Worm (Caenorhabditis elegans) whole organism, young adult: Measurements from ENCODE around the gene fipr-6.

Experiments
- B0035.1 ChIP-seq: sonication (generic microtip); optimal IDR thresholded peaks from 2 replicates; lab custom pipeline; 2016; ENCODE audit warnings: missing genetic modification characterization, mild to moderate bottlenecking, missing compliant biosample characterization, missing genotype, missing genetic modification reagents
- B0261.1 ChIP-seq: sonication (generic microtip); optimal IDR thresholded peaks from 2 replicates; lab custom pipeline; 2016; ENCODE audit warnings: mild to moderate bottlenecking, missing genetic modification characterization, moderate library complexity, missing compliant biosample characterization
- B0336.3 ChIP-seq: fragments of 200-800 bp; sonication (Bioruptor generic); IDR thresholded peaks from 2 replicates; pipeline ENCODE4 v1.3.6; 2022; ENCODE audit warnings: missing genetic modification characterization, missing compliant biosample characterization
- F10E7.11 ChIP-seq: sonication (generic microtip); optimal IDR thresholded peaks from 2 replicates; lab custom pipeline; 2017; ENCODE audit warnings: mild to moderate bottlenecking, missing genetic modification characterization, moderate library complexity, missing compliant biosample characterization
- F22D6.2 ChIP-seq: sonication (generic microtip); optimal IDR thresholded peaks from 2 replicates; lab custom pipeline; 2016; ENCODE audit warnings: mild to moderate bottlenecking, missing genetic modification characterization, missing compliant biosample characterization
- F23B12.7 ChIP-seq: sonication (generic microtip); optimal IDR thresholded peaks from 2 replicates; lab custom pipeline; 2017; ENCODE audit warnings: missing genetic modification characterization, mild to moderate bottlenecking, missing compliant biosample characterization, antibody characterized with exemption, moderate library complexity; ENCODE audit not compliant: insufficient read depth
- F49E8.2 ChIP-seq: sonication (generic microtip); optimal IDR thresholded peaks from 3 replicates; lab custom pipeline; 2017; ENCODE audit warnings: missing genetic modification characterization, mild to moderate bottlenecking, missing compliant biosample characterization, antibody characterized with exemption, moderate library complexity; ENCODE audit not compliant: insufficient read depth
- Y53G8AR.9 ChIP-seq: fragments of 200-800 bp; sonication (Bioruptor generic); conservative IDR thresholded peaks from 2 replicates; pipeline ENCODE4 v1.3.6; 2022; ENCODE audit warnings: missing genetic modification reagents, missing genetic modification characterization, missing compliant biosample characterization
- Y56A3A.18 ChIP-seq: fragments of 200-800 bp; sonication (Bioruptor generic); IDR thresholded peaks from 2 replicates; pipeline ENCODE4 v1.3.6; 2022; ENCODE audit warnings: missing genetic modification reagents, missing genetic modification characterization, missing compliant biosample characterization
- Y95B8A.8 ChIP-seq: fragments of 200-800 bp; sonication (Bioruptor generic); IDR thresholded peaks from 2 replicates; pipeline ENCODE4 v1.3.6; 2022; ENCODE audit warnings: missing genetic modification reagents, missing genetic modification characterization, missing compliant biosample characterization
- akir-1 ChIP-seq: fragments of 200-800 bp; sonication (Bioruptor generic); optimal IDR thresholded peaks from 2 replicates; lab custom pipeline; 2018; ENCODE audit warnings: mild to moderate bottlenecking, missing genetic modification characterization, moderate library complexity, missing compliant biosample characterization
- ama-1 ChIP-seq, 3 experiments: fragments of 150-350 bp in 1 of 3; sonication (generic microtip) in 2 of 3; optimal IDR thresholded peaks; 2 replicates each; lab custom pipeline; 2014 to 2018; ENCODE audit warnings: missing biosample characterization in 2 of 3, missing genetic modification characterization in 2 of 3, missing genetic modification reagents in 2 of 3
- attf-5 ChIP-seq: fragments of 200-800 bp; sonication (Bioruptor generic); optimal IDR thresholded peaks from 2 replicates; lab custom pipeline; 2018; ENCODE audit warnings: mild to moderate bottlenecking, missing genetic modification characterization, missing compliant biosample characterization
- attf-6 ChIP-seq: fragments of 200-800 bp; sonication (Bioruptor generic); IDR thresholded peaks from 2 replicates; pipeline ENCODE4 v1.3.6; 2022; ENCODE audit warnings: missing genetic modification reagents, missing genetic modification characterization, missing compliant biosample characterization
- bed-2 ChIP-seq: fragments of 200-800 bp; sonication (Bioruptor generic); IDR thresholded peaks from 2 replicates; pipeline ENCODE4 v1.3.6; 2022; ENCODE audit warnings: missing genetic modification reagents, missing genetic modification characterization, missing compliant biosample characterization
- cebp-1 ChIP-seq, 2 experiments: fragments of 200-800 bp in 1 of 2; sonication (Bioruptor generic) in 1 of 2; sonication (generic microtip) in 1 of 2; IDR thresholded peaks in 1 of 2; optimal IDR thresholded peaks in 1 of 2; 2 replicates each; pipeline versions ENCODE4 v1.3.6 to Lab custom; 2017 to 2022; ENCODE audit warnings: missing compliant biosample characterization in 2 of 2, missing genetic modification characterization in 2 of 2, mild to moderate bottlenecking in 1 of 2, missing genetic modification reagents in 1 of 2, moderate library complexity in 1 of 2
- ceh-100 ChIP-seq: fragments of 200-800 bp; sonication (Bioruptor generic); IDR thresholded peaks from 2 replicates; pipeline ENCODE4 v1.3.6; 2022; ENCODE audit warnings: missing genetic modification reagents, missing genetic modification characterization, missing compliant biosample characterization
- ceh-40 ChIP-seq: fragments of 200-800 bp; sonication (Bioruptor generic); IDR thresholded peaks from 2 replicates; pipeline ENCODE4 v1.3.6; 2022; ENCODE audit warnings: missing genetic modification characterization, missing compliant biosample characterization
- dpl-1 ChIP-seq: fragments of 150-350 bp; optimal IDR thresholded peaks from 2 replicates; lab custom pipeline; 2014; ENCODE audit warnings: missing biosample characterization, missing genetic modification reagents, missing genetic modification characterization
- efl-1 ChIP-seq: fragments of 150-350 bp; optimal IDR thresholded peaks from 2 replicates; lab custom pipeline; 2014; ENCODE audit warnings: missing biosample characterization, missing genetic modification reagents, missing genetic modification characterization
- egrh-3 ChIP-seq: fragments of 200-800 bp; sonication (Bioruptor generic); IDR thresholded peaks from 2 replicates; pipeline ENCODE4 v1.3.6; 2022; ENCODE audit warnings: missing genetic modification reagents, missing genetic modification characterization, missing compliant biosample characterization
- gei-17 ChIP-seq: fragments of 200-800 bp; sonication (Bioruptor generic); optimal IDR thresholded peaks from 2 replicates; lab custom pipeline; 2018; ENCODE audit warnings: mild to moderate bottlenecking, missing genetic modification characterization, missing compliant biosample characterization
- him-1 ChIP-seq: sonication (generic microtip); optimal IDR thresholded peaks from 2 replicates; lab custom pipeline; 2016; ENCODE audit warnings: missing genotype, missing genetic modification reagents, missing genetic modification characterization, missing compliant biosample characterization
- hlh-26 ChIP-seq: fragments of 200-800 bp; sonication (Bioruptor generic); conservative IDR thresholded peaks from 2 replicates; pipeline ENCODE4 v1.3.6; 2022; ENCODE audit warnings: missing genetic modification reagents, missing genetic modification characterization, missing compliant biosample characterization
- hsf-1 ChIP-seq: fragments of 200-800 bp; sonication (Bioruptor generic); IDR thresholded peaks from 2 replicates; pipeline ENCODE4 v1.3.6; 2022; ENCODE audit warnings: missing genetic modification reagents, missing genetic modification characterization, missing compliant biosample characterization
- lag-1 ChIP-seq: fragments of 200-800 bp; sonication (Bioruptor generic); IDR thresholded peaks from 2 replicates; pipeline ENCODE4 v1.3.6; 2022; ENCODE audit warnings: missing genetic modification reagents, missing genetic modification characterization, missing compliant biosample characterization
- let-526 ChIP-seq: fragments of 200-800 bp; sonication (Bioruptor generic); IDR thresholded peaks from 2 replicates; pipeline ENCODE4 v1.3.6; 2022; ENCODE audit warnings: missing genetic modification reagents, missing genetic modification characterization, missing compliant biosample characterization
- let-607 ChIP-seq, 2 experiments: fragments of 200-800 bp in 1 of 2; sonication (Bioruptor generic) in 1 of 2; sonication (generic microtip) in 1 of 2; optimal IDR thresholded peaks; 2 replicates each; lab custom pipeline; 2016 to 2018; ENCODE audit warnings: mild to moderate bottlenecking in 2 of 2, missing compliant biosample characterization in 2 of 2, missing genetic modification characterization in 2 of 2, moderate library complexity in 2 of 2, missing genotype in 1 of 2
- lin-40 ChIP-seq: sonication (generic microtip); optimal IDR thresholded peaks from 2 replicates; lab custom pipeline; 2016; ENCODE audit warnings: missing genetic modification characterization, mild to moderate bottlenecking, missing compliant biosample characterization, missing genotype, missing genetic modification reagents
- madf-10 ChIP-seq: sonication (generic microtip); optimal IDR thresholded peaks from 2 replicates; lab custom pipeline; 2016; ENCODE audit warnings: mild to moderate bottlenecking, missing genetic modification characterization, missing compliant biosample characterization
- madf-6 ChIP-seq: fragments of 200-800 bp; sonication (Bioruptor generic); IDR thresholded peaks from 2 replicates; pipeline ENCODE4 v1.3.6; 2022; ENCODE audit warnings: missing genetic modification reagents, missing genetic modification characterization, missing compliant biosample characterization
- nfyb-1 ChIP-seq: fragments of 200-800 bp; sonication (Bioruptor generic); IDR thresholded peaks from 2 replicates; pipeline ENCODE4 v1.3.6; 2022; ENCODE audit warnings: missing genetic modification reagents, missing genetic modification characterization, missing compliant biosample characterization
- nhr-120 ChIP-seq: fragments of 200-800 bp; sonication (Bioruptor generic); IDR thresholded peaks from 2 replicates; pipeline ENCODE4 v1.3.6; 2022; ENCODE audit warnings: missing genetic modification characterization, missing compliant biosample characterization
- nhr-80 ChIP-seq: sonication (generic microtip); optimal IDR thresholded peaks from 2 replicates; lab custom pipeline; 2016; ENCODE audit warnings: missing genetic modification characterization, missing compliant biosample characterization
- pha-4 ChIP-seq: fragments of 150-350 bp; sonication (generic microtip); optimal IDR thresholded peaks from 2 replicates; lab custom pipeline; 2014; ENCODE audit warnings: missing biosample characterization, missing genetic modification reagents, missing genetic modification characterization
- repo-1 ChIP-seq: sonication (generic microtip); optimal IDR thresholded peaks from 2 replicates; lab custom pipeline; 2017; ENCODE audit warnings: mild to moderate bottlenecking, missing genetic modification characterization, missing compliant biosample characterization
- sdz-38 ChIP-seq: sonication (generic microtip); optimal IDR thresholded peaks from 2 replicates; lab custom pipeline; 2016; ENCODE audit warnings: missing genotype, missing genetic modification characterization, missing compliant biosample characterization
- snpc-3.4 ChIP-seq: sonication (generic microtip); optimal IDR thresholded peaks from 2 replicates; lab custom pipeline; 2017; ENCODE audit warnings: missing genetic modification characterization, mild to moderate bottlenecking, missing compliant biosample characterization, antibody characterized with exemption, moderate library complexity, missing genotype, missing genetic modification reagents
- snpc-4 ChIP-seq, 5 experiments: fragments of 150-350 bp in 1 of 5; sonication (generic microtip) in 4 of 5; optimal IDR thresholded peaks; 2 replicates each; lab custom pipeline; 2014 to 2018; ENCODE audit warnings: missing genetic modification characterization in 5 of 5, missing biosample characterization in 3 of 5, antibody characterized with exemption in 2 of 5, mild to moderate bottlenecking in 2 of 5, missing compliant biosample characterization in 2 of 5, missing genotype in 2 of 5, moderate library complexity in 2 of 5, missing genetic modification reagents in 1 of 5
- unc-62 ChIP-seq: fragments of 150-350 bp; optimal IDR thresholded peaks from 2 replicates; lab custom pipeline; 2014; ENCODE audit warnings: missing biosample characterization, missing genetic modification reagents, missing genetic modification characterization
- ztf-22 ChIP-seq: fragments of 200-800 bp; sonication (Bioruptor generic); optimal IDR thresholded peaks from 2 replicates; lab custom pipeline; 2018; ENCODE audit warnings: mild to moderate bottlenecking, missing genetic modification characterization, moderate library complexity, missing compliant biosample characterization
- ztf-6 ChIP-seq: fragments of 200-800 bp; sonication (Bioruptor generic); IDR thresholded peaks from 2 replicates; pipeline ENCODE4 v1.3.6; 2022; ENCODE audit warnings: missing genetic modification reagents, missing genetic modification characterization, missing compliant biosample characterization

Gene fipr-6

ce11 chrV:10252682-10253081 lies 21.6 kb downstream of the fipr-6 start:
- 0 out of 2 replicates have a peak, but pooled peaks have one; percentile 11 for TF ChIP-seq madf-6 (GFP tag; lab: Robert Waterston, UW)
- TF ChIP-seq Y95B8A.8 (GFP tag; lab: Robert Waterston, UW), result peak; percentile 67; the same call in 1 of the 2 replicates
- TF ChIP-seq dpl-1 (GFP tag; lab: Kevin White, UChicago), result no peak
- TF ChIP-seq F49E8.2, result peak; percentile 10
- TF ChIP-seq cebp-1 (GFP tag; IDR thresholded peaks at IDR 0.05; lab: Robert Waterston, UW), result no peak; the same call in 1 of the 2 replicates
- TF ChIP-seq cebp-1 (tag; optimal IDR thresholded peaks at IDR 0.05; lab: Kevin White, UChicago), result peak; percentile 24
- TF ChIP-seq ama-1 (optimal IDR thresholded peaks at IDR 0.05; lab: Kevin White, UChicago), result no peak
- TF ChIP-seq ama-1 (GFP tag; optimal IDR thresholded peaks at IDR 0.05; lab: Kevin White, UChicago), result peak in 1 of 2 experiments; percentile 64
- TF ChIP-seq Y53G8AR.9 (GFP tag; lab: Robert Waterston, UW), result no peak; the same call in 1 of the 2 replicates
- no peak for TF ChIP-seq F22D6.2 (tag; lab: Kevin White, UChicago)
- TF ChIP-seq him-1 (tag; lab: Kevin White, UChicago), result peak; percentile 25
- peak; percentile 44; the same call in 1 of the 2 replicates for TF ChIP-seq Y56A3A.18 (GFP tag; lab: Robert Waterston, UW)
- peak; percentile 53; the same call in 1 of the 2 replicates for TF ChIP-seq B0336.3
- TF ChIP-seq B0261.1 (tag; lab: Kevin White, UChicago), result no peak

DNA sequence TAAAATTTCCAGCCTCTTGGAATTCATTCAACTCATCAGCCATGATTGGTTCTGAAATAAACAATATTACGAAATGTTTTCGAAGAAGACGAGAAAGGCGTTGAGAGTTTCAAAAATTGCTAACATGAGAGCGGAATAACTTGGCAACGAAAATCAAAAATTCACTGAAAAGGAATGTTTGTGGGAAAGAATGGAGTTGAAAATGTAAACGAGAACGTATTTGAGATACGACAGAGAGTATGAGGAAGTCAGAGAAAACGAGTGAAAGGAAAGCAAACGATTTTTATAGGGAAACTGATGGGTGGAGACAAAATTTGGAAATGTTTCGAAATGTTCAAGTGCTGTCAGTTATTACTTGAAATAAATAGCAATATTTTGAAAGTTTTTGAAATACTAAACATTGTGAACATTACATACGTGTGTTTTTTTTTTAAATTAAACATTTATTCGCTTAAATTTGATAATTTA lies 24.0 kb downstream of the fipr-6 start, which contains the start of gene rop-1:
Gene rop-1 (minus strand): TSS at position 51 of the 468 bp plus-strand sequence.
- peak; percentile 38 for TF ChIP-seq nhr-80
- no peak for TF ChIP-seq ztf-6 (GFP tag; lab: Robert Waterston, UW)
- no peak for TF ChIP-seq let-607 (tag; optimal IDR thresholded peaks at IDR 0.05; lab: Kevin White, UChicago)
- TF ChIP-seq unc-62 (GFP tag; lab: Kevin White, UChicago), result peak; percentile 42
- no peak for TF ChIP-seq snpc-4 (GFP tag; optimal IDR thresholded peaks at IDR 0.05; lab: Kevin White, UChicago)
- TF ChIP-seq snpc-4 (tag; optimal IDR thresholded peaks at IDR 0.05; lab: Kevin White, UChicago), result peak in 1 of 4 experiments; percentile 8
- TF ChIP-seq cebp-1 (GFP tag; IDR thresholded peaks at IDR 0.05; lab: Robert Waterston, UW), result 0 out of 2 replicates have a peak, but pooled peaks have one; percentile 31
- peak; percentile 87 for TF ChIP-seq cebp-1 (tag; optimal IDR thresholded peaks at IDR 0.05; lab: Kevin White, UChicago)
- TF ChIP-seq, all 124 proteins: peak for 4

DNA sequence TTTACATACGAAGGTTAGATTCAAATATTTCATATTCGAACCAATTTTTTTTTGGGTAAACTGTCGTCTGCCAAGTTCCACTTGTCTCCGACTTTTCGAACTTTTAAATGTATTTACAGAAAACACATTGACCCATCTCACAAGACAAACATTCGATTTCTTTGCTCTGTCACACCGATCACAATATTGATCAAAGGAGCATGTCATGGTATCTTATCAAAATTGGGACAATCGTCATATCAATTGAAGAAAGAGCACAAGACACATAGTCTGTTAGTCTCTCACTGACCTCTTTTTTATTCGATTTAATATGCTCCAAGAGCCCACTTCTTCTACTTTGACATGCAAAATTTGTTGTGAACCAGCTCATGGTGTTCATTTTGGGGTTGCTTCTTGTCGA lies 25.0 kb downstream of the fipr-6 start, which contains the start of gene nhr-232:
Gene nhr-232 (plus strand): TSS at position 121 of the 400 bp plus-strand sequence.
- TF ChIP-seq lin-40 (tag; lab: Kevin White, UChicago), result no peak
- no peak for TF ChIP-seq lag-1 (GFP tag; lab: Robert Waterston, UW)
- no peak for TF ChIP-seq gei-17 (GFP tag; lab: Kevin White, UChicago)
- TF ChIP-seq efl-1 (GFP tag; lab: Kevin White, UChicago), result no peak
- no peak for TF ChIP-seq akir-1 (GFP tag; lab: Kevin White, UChicago)
- no peak for TF ChIP-seq egrh-3
- TF ChIP-seq ceh-40 (GFP tag; lab: Robert Waterston, UW), result no peak
- TF ChIP-seq F23B12.7 (tag; lab: Kevin White, UChicago), result no peak
- TF ChIP-seq snpc-3.4 (tag; lab: Kevin White, UChicago), result no peak
- TF ChIP-seq sdz-38 (tag; lab: Kevin White, UChicago), result no peak
- no peak for TF ChIP-seq repo-1 (tag; lab: Kevin White, UChicago)
- TF ChIP-seq ztf-22 (GFP tag; lab: Kevin White, UChicago), result no peak
- TF ChIP-seq F10E7.11 (tag; lab: Kevin White, UChicago), result no peak
- TF ChIP-seq attf-6, result no peak
- TF ChIP-seq hsf-1 (GFP tag; lab: Robert Waterston, UW), result no peak
- TF ChIP-seq nhr-120 (GFP tag; lab: Robert Waterston, UW), result no peak
- TF ChIP-seq B0035.1 (tag; lab: Kevin White, UChicago), result no peak
- TF ChIP-seq ceh-100 (GFP tag; lab: Robert Waterston, UW), result no peak
- TF ChIP-seq let-526, result no peak
- TF ChIP-seq cebp-1 (GFP tag; IDR thresholded peaks at IDR 0.05; lab: Robert Waterston, UW), result no peak
- TF ChIP-seq cebp-1 (tag; optimal IDR thresholded peaks at IDR 0.05; lab: Kevin White, UChicago), result peak; percentile 32
- TF ChIP-seq pha-4, result peak; percentile 31
- no peak for TF ChIP-seq madf-10
- TF ChIP-seq bed-2 (GFP tag; lab: Robert Waterston, UW), result no peak
- TF ChIP-seq hlh-26 (GFP tag; lab: Robert Waterston, UW), result no peak
- TF ChIP-seq attf-5 (GFP tag; lab: Kevin White, UChicago), result no peak
- TF ChIP-seq nfyb-1, result no peak
- peak; percentile 91 for TF ChIP-seq nhr-80
